Worm (Caenorhabditis elegans) whole organism, mixed stage, embryonic: ENCODE results near the gene srlf-18.
A peak's percentile ranks its signal among the peaks of the same experiment; 100 is the strongest.

Experiments used
- M03D4.4 ChIP-seq: sonication (generic microtip); optimal IDR thresholded peaks from 2 replicates; lab custom pipeline; 2017; ENCODE audit warnings: mild to moderate bottlenecking, missing genetic modification characterization, missing compliant biosample characterization
- bed-3 ChIP-seq: fragments of 200-800 bp; sonication (Bioruptor generic); optimal IDR thresholded peaks from 3 replicates; lab custom pipeline; 2018; ENCODE audit warnings: mild to moderate bottlenecking, missing genetic modification characterization, moderate library complexity, missing compliant biosample characterization
- blmp-1 ChIP-seq: fragments of 150-350 bp; optimal IDR thresholded peaks from 2 replicates; lab custom pipeline; 2014; ENCODE audit warnings: missing biosample characterization, missing genetic modification characterization
- ceh-39 ChIP-seq: fragments of 150-350 bp; optimal IDR thresholded peaks from 2 replicates; lab custom pipeline; 2014; ENCODE audit warnings: missing biosample characterization, missing genetic modification characterization
- ceh-43 ChIP-seq: fragments of 200-800 bp; sonication (Bioruptor generic); optimal IDR thresholded peaks from 2 replicates; lab custom pipeline; 2018; ENCODE audit warnings: mild to moderate bottlenecking, missing genetic modification characterization, moderate library complexity, missing compliant biosample characterization
- ceh-83 ChIP-seq: fragments of 200-800 bp; sonication (Bioruptor generic); optimal IDR thresholded peaks from 2 replicates; lab custom pipeline; 2018; ENCODE audit warnings: mild to moderate bottlenecking, missing genetic modification characterization, missing compliant biosample characterization
- ces-1 ChIP-seq: fragments of 150-350 bp; optimal IDR thresholded peaks from 2 replicates; lab custom pipeline; 2014; ENCODE audit warnings: missing biosample characterization, missing genetic modification reagents, missing genetic modification characterization
- cnd-1 ChIP-seq: fragments of 200-800 bp; sonication (Bioruptor generic); optimal IDR thresholded peaks from 2 replicates; lab custom pipeline; 2018; ENCODE audit warnings: mild to moderate bottlenecking, missing genetic modification characterization, missing compliant biosample characterization
- elt-1 ChIP-seq: sonication (generic microtip); optimal IDR thresholded peaks from 2 replicates; lab custom pipeline; 2017; ENCODE audit warnings: missing genetic modification characterization, mild to moderate bottlenecking, missing compliant biosample characterization, antibody characterized with exemption, moderate library complexity, borderline replicate concordance; ENCODE audit not compliant: insufficient read depth
- elt-3 ChIP-seq: fragments of 150-350 bp; optimal IDR thresholded peaks from 2 replicates; lab custom pipeline; 2014; ENCODE audit warnings: missing biosample characterization, missing genetic modification characterization
- flh-1 ChIP-seq: fragments of 200-800 bp; sonication (Bioruptor generic); optimal IDR thresholded peaks from 2 replicates; lab custom pipeline; 2018; ENCODE audit warnings: mild to moderate bottlenecking, missing genetic modification characterization, moderate library complexity, missing compliant biosample characterization
- hlh-1 ChIP-seq: fragments of 150-350 bp; optimal IDR thresholded peaks from 2 replicates; lab custom pipeline; 2014; ENCODE audit warnings: missing biosample characterization, missing genetic modification reagents, missing genetic modification characterization
- lin-13 ChIP-seq: fragments of 150-350 bp; optimal IDR thresholded peaks from 2 replicates; lab custom pipeline; 2014; ENCODE audit warnings: missing biosample characterization, missing genetic modification characterization
- lin-32 ChIP-seq: fragments of 200-800 bp; sonication (Bioruptor generic); optimal IDR thresholded peaks from 2 replicates; lab custom pipeline; 2018; ENCODE audit warnings: mild to moderate bottlenecking, missing genetic modification characterization, missing compliant biosample characterization
- lsy-2 ChIP-seq: fragments of 150-350 bp; optimal IDR thresholded peaks from 2 replicates; lab custom pipeline; 2014; ENCODE audit warnings: missing biosample characterization, missing genetic modification characterization
- mab-5 ChIP-seq: fragments of 150-350 bp; optimal IDR thresholded peaks from 2 replicates; lab custom pipeline; 2014; ENCODE audit warnings: missing biosample characterization, missing genetic modification characterization
- mep-1 ChIP-seq: fragments of 150-350 bp; optimal IDR thresholded peaks from 2 replicates; lab custom pipeline; 2017; ENCODE audit warnings: missing biosample characterization, missing genetic modification reagents, missing genetic modification characterization, inconsistent platforms
- mls-2 ChIP-seq: sonication (generic microtip); optimal IDR thresholded peaks from 2 replicates; lab custom pipeline; 2016; ENCODE audit warnings: mild to moderate bottlenecking, missing genetic modification characterization, moderate library complexity, missing compliant biosample characterization
- nhr-12 ChIP-seq: fragments of 150-350 bp; optimal IDR thresholded peaks from 2 replicates; lab custom pipeline; 2014; ENCODE audit warnings: missing biosample characterization, missing genetic modification characterization
- nhr-2 ChIP-seq: fragments of 150-350 bp; optimal IDR thresholded peaks from 2 replicates; lab custom pipeline; 2014; ENCODE audit warnings: missing biosample characterization, missing genetic modification characterization
- nhr-237 ChIP-seq: fragments of 150-350 bp; optimal IDR thresholded peaks from 2 replicates; lab custom pipeline; 2014; ENCODE audit warnings: missing biosample characterization, missing genetic modification characterization
- nhr-28 ChIP-seq: fragments of 150-350 bp; optimal IDR thresholded peaks from 2 replicates; lab custom pipeline; 2014; ENCODE audit warnings: missing biosample characterization, missing genetic modification characterization
- nhr-76 ChIP-seq: sonication (generic microtip); optimal IDR thresholded peaks from 2 replicates; lab custom pipeline; 2017; ENCODE audit warnings: missing biosample characterization, missing genetic modification characterization
- pha-4 ChIP-seq: fragments of 150-350 bp; optimal IDR thresholded peaks from 2 replicates; lab custom pipeline; 2018; ENCODE audit warnings: missing biosample characterization, missing genetic modification reagents, missing genetic modification characterization
- sem-2 ChIP-seq: fragments of 200-800 bp; sonication (Bioruptor generic); optimal IDR thresholded peaks from 2 replicates; lab custom pipeline; 2018; ENCODE audit warnings: mild to moderate bottlenecking, missing genetic modification characterization, missing compliant biosample characterization
- snpc-4 ChIP-seq: fragments of 150-350 bp; optimal IDR thresholded peaks from 2 replicates; lab custom pipeline; 2014; ENCODE audit warnings: missing biosample characterization, missing genetic modification characterization
- sptf-1 ChIP-seq: sonication (generic microtip); optimal IDR thresholded peaks from 2 replicates; lab custom pipeline; 2017; ENCODE audit warnings: mild to moderate bottlenecking, missing genetic modification characterization, moderate library complexity, missing compliant biosample characterization
- tbx-8 ChIP-seq: fragments of 200-800 bp; sonication (Bioruptor generic); optimal IDR thresholded peaks from 2 replicates; lab custom pipeline; 2018; ENCODE audit warnings: mild to moderate bottlenecking, missing genetic modification characterization, moderate library complexity, missing compliant biosample characterization
- unc-120 ChIP-seq: sonication (generic microtip); optimal IDR thresholded peaks from 2 replicates; lab custom pipeline; 2017; ENCODE audit warnings: missing genetic modification characterization, missing compliant biosample characterization; ENCODE audit not compliant: poor library complexity, severe bottlenecking
- unc-39 ChIP-seq: fragments of 150-350 bp; optimal IDR thresholded peaks from 2 replicates; lab custom pipeline; 2014; ENCODE audit warnings: missing biosample characterization, missing genetic modification characterization
- unc-62 ChIP-seq: fragments of 150-350 bp; optimal IDR thresholded peaks from 2 replicates; lab custom pipeline; 2014; ENCODE audit warnings: missing biosample characterization, missing genetic modification reagents, missing genetic modification characterization
- zip-8 ChIP-seq: fragments of 150-350 bp; optimal IDR thresholded peaks from 2 replicates; lab custom pipeline; 2014; ENCODE audit warnings: missing biosample characterization, missing genetic modification characterization
- ztf-11 ChIP-seq: fragments of 150-350 bp; optimal IDR thresholded peaks from 2 replicates; lab custom pipeline; 2014; ENCODE audit warnings: missing biosample characterization, missing genetic modification characterization

Gene srlf-18

ce11 chrIV:11102608-11103007 lies 1.3 kb upstream of the srlf-18 start, which contains the start of gene srlf-17:
srlf-17 (minus strand) TSS chrIV:11102708.
- TF ChIP-seq nhr-76 = no peak
- TF ChIP-seq flh-1 (GFP tag; lab: Kevin White, UChicago) = no peak
- TF ChIP-seq elt-1 (tag; lab: Kevin White, UChicago) = no peak
- no peak for TF ChIP-seq nhr-2 (tag; lab: Kevin White, UChicago)
- TF ChIP-seq snpc-4 (tag; lab: Kevin White, UChicago) = no peak
- TF ChIP-seq unc-120 (tag; lab: Kevin White, UChicago) = no peak
- TF ChIP-seq ceh-83 (GFP tag; lab: Kevin White, UChicago) = no peak
- no peak for TF ChIP-seq pha-4
- no peak for TF ChIP-seq sem-2 (GFP tag; lab: Kevin White, UChicago)
- TF ChIP-seq mab-5 (tag; lab: Kevin White, UChicago) = no peak
- no peak for TF ChIP-seq mep-1 (tag; lab: Kevin White, UChicago)
- TF ChIP-seq ceh-39 (tag; lab: Kevin White, UChicago) = no peak
- no peak for TF ChIP-seq ces-1 (GFP tag; lab: Kevin White, UChicago)

- TF ChIP-seq ceh-43 (GFP tag; lab: Kevin White, UChicago) (no peak), nhr-2 (tag; lab: Kevin White, UChicago) (no peak), blmp-1 (tag; lab: Kevin White, UChicago) (no peak), lin-13 (tag; lab: Kevin White, UChicago) (no peak), lsy-2 (tag; lab: Kevin White, UChicago) (no peak), nhr-28 (tag; lab: Kevin White, UChicago) (no peak), mls-2 (tag; lab: Kevin White, UChicago) (no peak), sptf-1 (tag; lab: Kevin White, UChicago) (no peak), nhr-76 (no peak), pha-4 (no peak), ztf-11 (no peak), unc-62 (GFP tag; lab: Kevin White, UChicago) (no peak), mab-5 (tag; lab: Kevin White, UChicago) (no peak), unc-120 (tag; lab: Kevin White, UChicago) (no peak), ceh-39 (tag; lab: Kevin White, UChicago) (no peak)
Observed at ce11 chrIV:11100271-11100670, 1.0 kb downstream of the srlf-18 start, which contains the start of gene str-3. str-3 (minus strand) TSS chrIV:11100371.

ce11 chrIV:11097795-11098194 lies 3.5 kb downstream of the srlf-18 start, which contains the start of gene M7.12:
M7.12 (minus strand) TSS chrIV:11097982.
- TF ChIP-seq tbx-8 = no peak
- no peak for TF ChIP-seq ceh-83 (GFP tag; lab: Kevin White, UChicago)
- no peak for TF ChIP-seq elt-3
- no peak for TF ChIP-seq cnd-1
- TF ChIP-seq zip-8 (tag; lab: Kevin White, UChicago) = no peak
- TF ChIP-seq nhr-237 (tag; lab: Kevin White, UChicago) = no peak
- no peak for TF ChIP-seq sptf-1 (tag; lab: Kevin White, UChicago)
- TF ChIP-seq lsy-2 (tag; lab: Kevin White, UChicago) = no peak
- no peak for TF ChIP-seq hlh-1
- no peak for TF ChIP-seq M03D4.4 (tag; lab: Kevin White, UChicago)
- no peak for TF ChIP-seq nhr-2 (tag; lab: Kevin White, UChicago)
- no peak for TF ChIP-seq lin-32
- no peak for TF ChIP-seq pha-4
- TF ChIP-seq flh-1 (GFP tag; lab: Kevin White, UChicago) = no peak
- no peak for TF ChIP-seq ztf-11
- TF ChIP-seq unc-39 (tag; lab: Kevin White, UChicago) = no peak
- no peak for TF ChIP-seq mls-2 (tag; lab: Kevin White, UChicago)
- no peak for TF ChIP-seq nhr-12
- no peak for TF ChIP-seq bed-3 (GFP tag; lab: Kevin White, UChicago)
- TF ChIP-seq blmp-1 (tag; lab: Kevin White, UChicago) = no peak
- TF ChIP-seq, all 35 proteins: peak for 0

- TF ChIP-seq ceh-43 (GFP tag; lab: Kevin White, UChicago) = no peak
- TF ChIP-seq ces-1 (GFP tag; lab: Kevin White, UChicago) = peak; percentile 53
- peak; percentile 32 for TF ChIP-seq unc-62 (GFP tag; lab: Kevin White, UChicago)
- TF ChIP-seq, all 35 proteins: peak for 2
Observed at ce11 chrIV:11094974-11095373, 6.3 kb downstream of the srlf-18 start, which contains the start of gene M7.8. M7.8 (minus strand) TSS chrIV:11095085.
